Fruit fly (Drosophila melanogaster) whole organism, adult: ENCODE results near the gene CG14636.

ENCODE experiments used
- CG11617 ChIP-seq: fragments of 200-800 bp; sonication (Bioruptor generic); optimal IDR thresholded peaks from 2 replicates; lab custom pipeline; 2017; ENCODE audit warnings: mild to moderate bottlenecking, missing biosample characterization, missing genetic modification reagents, missing genetic modification characterization
- CG12768 ChIP-seq: fragments of 200-800 bp; sonication (Bioruptor generic); optimal IDR thresholded peaks from 2 replicates; lab custom pipeline; 2017; ENCODE audit warnings: missing biosample characterization, missing genetic modification characterization, mild to moderate bottlenecking, moderate library complexity, missing genetic modification reagents
- CG14711 ChIP-seq: fragments of 200-800 bp; sonication (Bioruptor generic); optimal IDR thresholded peaks from 2 replicates; lab custom pipeline; 2018; ENCODE audit warnings: missing biosample characterization, mild to moderate bottlenecking, missing genetic modification characterization, moderate library complexity
- CG1620 ChIP-seq: fragments of 200-800 bp; sonication (Bioruptor generic); optimal IDR thresholded peaks from 2 replicates; lab custom pipeline; 2016; ENCODE audit warnings: missing biosample characterization, missing genetic modification characterization
- CG33017 ChIP-seq: fragments of 200-800 bp; sonication (Bioruptor generic); optimal IDR thresholded peaks from 2 replicates; lab custom pipeline; 2018; ENCODE audit warnings: missing biosample characterization, mild to moderate bottlenecking, missing genetic modification characterization, moderate library complexity
- CG5204 ChIP-seq: fragments of 200-800 bp; sonication (Bioruptor generic); optimal IDR thresholded peaks from 2 replicates; lab custom pipeline; 2016; ENCODE audit warnings: missing biosample characterization, missing genetic modification characterization
- CG7045 ChIP-seq: fragments of 200-800 bp; sonication (Bioruptor generic); optimal IDR thresholded peaks from 2 replicates; lab custom pipeline; 2017; ENCODE audit warnings: missing biosample characterization, mild to moderate bottlenecking, missing genetic modification characterization
- CG7101 ChIP-seq: fragments of 200-800 bp; sonication (Bioruptor generic); optimal IDR thresholded peaks from 2 replicates; lab custom pipeline; 2018; ENCODE audit warnings: missing biosample characterization, mild to moderate bottlenecking, missing genetic modification characterization, moderate library complexity
- Clk ChIP-seq: fragments of 200-800 bp; sonication (Bioruptor generic); optimal IDR thresholded peaks from 2 replicates; lab custom pipeline; 2017; ENCODE audit warnings: missing biosample characterization, missing genetic modification characterization
- Crg-1 ChIP-seq: fragments of 200-800 bp; sonication (Bioruptor generic); optimal IDR thresholded peaks from 2 replicates; lab custom pipeline; 2016; ENCODE audit warnings: missing biosample characterization, missing genetic modification characterization
- Hr96 ChIP-seq: fragments of 200-800 bp; sonication (Bioruptor generic); optimal IDR thresholded peaks from 2 replicates; lab custom pipeline; 2016; ENCODE audit warnings: missing biosample characterization, missing genetic modification characterization
- Mnt ChIP-seq: fragments of 200-800 bp; sonication (Bioruptor generic); optimal IDR thresholded peaks from 2 replicates; lab custom pipeline; 2016; ENCODE audit warnings: missing biosample characterization, mild to moderate bottlenecking, missing genetic modification characterization
- bab1 ChIP-seq: fragments of 200-800 bp; sonication (Bioruptor generic); optimal IDR thresholded peaks from 3 replicates; lab custom pipeline; 2019; ENCODE audit warnings: missing biosample characterization, mild to moderate bottlenecking, missing genetic modification characterization, moderate library complexity
- cic ChIP-seq: fragments of 200-800 bp; sonication (Bioruptor generic); optimal IDR thresholded peaks from 2 replicates; lab custom pipeline; 2017; ENCODE audit warnings: missing biosample characterization, mild to moderate bottlenecking, missing genetic modification characterization, moderate library complexity
- cnc ChIP-seq, 2 experiments: fragments of >200 bp; optimal IDR thresholded peaks; 2 replicates each; lab custom pipeline; 2017
- kay ChIP-seq: fragments of 200-800 bp; sonication (Bioruptor generic); peaks from one replicate; lab custom pipeline; 2016; ENCODE audit warnings: missing biosample characterization, missing genetic modification characterization, borderline replicate concordance
- ovo ChIP-seq: fragments of 200-800 bp; sonication (Bioruptor generic); optimal IDR thresholded peaks from 2 replicates; lab custom pipeline; 2016; ENCODE audit warnings: missing biosample characterization, missing genetic modification characterization
- pad ChIP-seq: fragments of 200-800 bp; sonication (Bioruptor generic); optimal IDR thresholded peaks from 3 replicates; lab custom pipeline; 2017; ENCODE audit warnings: missing biosample characterization, missing genetic modification characterization, mild to moderate bottlenecking, moderate library complexity, missing genetic modification reagents
- tj ChIP-seq: fragments of 200-800 bp; sonication (Bioruptor generic); optimal IDR thresholded peaks from 3 replicates; lab custom pipeline; 2017; ENCODE audit warnings: missing biosample characterization, mild to moderate bottlenecking, missing genetic modification characterization, moderate library complexity
- toe ChIP-seq: fragments of 200-800 bp; sonication (Bioruptor generic); optimal IDR thresholded peaks from 2 replicates; lab custom pipeline; 2016; ENCODE audit warnings: missing biosample characterization, missing genetic modification characterization

The CG14636 gene

dm6 chr3R:4246578-4247070 lies 31.5 kb upstream of the CG14636 start, which contains the start of gene TwdlF:
Gene TwdlF, plus strand, starts transcription at chr3R:4247020.
- no peak for TF ChIP-seq CG12768
- no peak for TF ChIP-seq Clk (GFP tag; lab: Kevin White, UChicago)
- no peak for TF ChIP-seq Hr96
- no peak for TF ChIP-seq tj
- TF ChIP-seq CG11617 (GFP tag; lab: Kevin White, UChicago), result no peak
- TF ChIP-seq ovo (GFP tag; lab: Kevin White, UChicago), result no peak

dm6 chr3R:4243096-4243940 lies 28.2 kb upstream of the CG14636 start, which contains the start of gene CG34305:
Gene CG34305, minus strand, starts transcription at chr3R:4243146.
- TF ChIP-seq CG5204 (GFP tag; lab: Kevin White, UChicago) (no peak), CG14711 (tag; lab: Kevin White, UChicago) (no peak), tj (no peak), CG12768 (no peak), CG33017 (no peak), ovo (GFP tag; lab: Kevin White, UChicago) (no peak), Crg-1 (no peak), kay (GFP tag; lab: Kevin White, UChicago) (no peak)

- TF ChIP-seq tj, result no peak
- TF ChIP-seq bab1 (GFP tag; lab: Kevin White, UChicago), result no peak
- no peak for TF ChIP-seq ovo (GFP tag; lab: Kevin White, UChicago)
- no peak for TF ChIP-seq CG7101
- no peak for TF ChIP-seq CG11617 (GFP tag; lab: Kevin White, UChicago)
- TF ChIP-seq Crg-1, result no peak
- TF ChIP-seq pad (GFP tag; lab: Kevin White, UChicago), result no peak
- no peak for TF ChIP-seq Hr96
- no peak for TF ChIP-seq CG5204 (GFP tag; lab: Kevin White, UChicago)
- TF ChIP-seq cic (GFP tag; lab: Kevin White, UChicago), result no peak
- no peak for TF ChIP-seq CG14711 (tag; lab: Kevin White, UChicago)
- no peak for TF ChIP-seq cnc (optimal IDR thresholded peaks at IDR 0.05; lab: Kevin White, UChicago)
Observed at dm6 chr3R:4242209-4242887, 27.2 kb upstream of the CG14636 start, which contains the start of gene CG14642. Gene CG14642, minus strand, starts transcription at chr3R:4242717.

dm6 chr3R:4241776-4242175 lies 26.7 kb upstream of the CG14636 start:
- no peak for TF ChIP-seq CG7101
- TF ChIP-seq CG11617 (GFP tag; lab: Kevin White, UChicago), result no peak
- TF ChIP-seq kay (GFP tag; lab: Kevin White, UChicago), result no peak
- TF ChIP-seq Hr96, result no peak
- TF ChIP-seq Clk (GFP tag; lab: Kevin White, UChicago), result no peak
- TF ChIP-seq Crg-1, result no peak
- no peak for TF ChIP-seq CG7045
- no peak for TF ChIP-seq bab1 (GFP tag; lab: Kevin White, UChicago)

- peak; percentile 10 for TF ChIP-seq CG7045
- TF ChIP-seq CG14711 (tag; lab: Kevin White, UChicago), result no peak
- TF ChIP-seq Crg-1, result no peak
- no peak for TF ChIP-seq tj
- no peak for TF ChIP-seq toe (GFP tag; lab: Kevin White, UChicago)
- no peak for TF ChIP-seq CG1620 (GFP tag; lab: Kevin White, UChicago)
- no peak for TF ChIP-seq Hr96
- peak; percentile 22 for TF ChIP-seq CG33017
- peak; percentile 56 for TF ChIP-seq CG12768
- peak; percentile 18 for TF ChIP-seq Mnt (GFP tag; lab: Kevin White, UChicago)
- TF ChIP-seq cic (GFP tag; lab: Kevin White, UChicago), result peak; percentile 58
Observed at dm6 chr3R:4236534-4236933, 21.4 kb upstream of the CG14636 start.

dm6 chr3R:4234991-4235553 lies 20.0 kb upstream of the CG14636 start, which contains the start of gene Gel:
Gene Gel, plus strand, starts transcription at chr3R:4235217.
- TF ChIP-seq pad (GFP tag; lab: Kevin White, UChicago) (no peak), cic (GFP tag; lab: Kevin White, UChicago) (peak; percentile 53), CG33017 (no peak), Mnt (GFP tag; lab: Kevin White, UChicago) (peak; percentile 15)

dm6 chr3R:4233018-4233385 lies 17.9 kb upstream of the CG14636 start, which contains the start of gene abs:
Gene abs, plus strand, starts transcription at chr3R:4233047.
- TF ChIP-seq CG7045, result no peak
